Worm (Caenorhabditis elegans) whole organism, L3 larva: ENCODE measurements around the gene sdc-2.

Source experiments
- ZK546.5 ChIP-seq: sonication (generic microtip); optimal IDR thresholded peaks from 2 replicates; lab custom pipeline; 2017; ENCODE audit warnings: missing biosample characterization, missing genetic modification characterization
- aly-2 ChIP-seq: fragments of 150-350 bp; optimal IDR thresholded peaks from 2 replicates; lab custom pipeline; 2014; ENCODE audit warnings: missing biosample characterization, missing genetic modification characterization
- ceh-82 ChIP-seq: fragments of 150-350 bp; optimal IDR thresholded peaks from 2 replicates; lab custom pipeline; 2014; ENCODE audit warnings: missing biosample characterization, missing genetic modification characterization
- ceh-9 ChIP-seq: sonication (generic microtip); optimal IDR thresholded peaks from 2 replicates; lab custom pipeline; 2018; ENCODE audit warnings: missing biosample characterization, missing genetic modification characterization
- elt-2 ChIP-seq: sonication (generic microtip); optimal IDR thresholded peaks from 2 replicates; lab custom pipeline; 2016; ENCODE audit warnings: missing genetic modification reagents, mild to moderate bottlenecking, missing genetic modification characterization, missing compliant biosample characterization
- fkh-10 ChIP-seq: sonication (generic microtip); optimal IDR thresholded peaks from 2 replicates; lab custom pipeline; 2017; ENCODE audit warnings: missing biosample characterization, missing genetic modification reagents, missing genetic modification characterization
- fos-1 ChIP-seq: fragments of 150-350 bp; optimal IDR thresholded peaks from 2 replicates; lab custom pipeline; 2014; ENCODE audit warnings: missing biosample characterization, missing genetic modification characterization
- hmg-11 ChIP-seq: sonication (generic microtip); optimal IDR thresholded peaks from 2 replicates; lab custom pipeline; 2016; ENCODE audit warnings: missing genetic modification characterization, missing compliant biosample characterization
- lin-15B ChIP-seq: fragments of 150-350 bp; optimal IDR thresholded peaks from 2 replicates; lab custom pipeline; 2014; ENCODE audit warnings: missing biosample characterization, missing genetic modification characterization
- mdl-1 ChIP-seq: fragments of 150-350 bp; optimal IDR thresholded peaks from 2 replicates; lab custom pipeline; 2014; ENCODE audit warnings: missing biosample characterization, missing genetic modification characterization
- nfya-1 ChIP-seq: sonication (generic microtip); optimal IDR thresholded peaks from 2 replicates; lab custom pipeline; 2017; ENCODE audit warnings: missing genetic modification characterization, mild to moderate bottlenecking, missing compliant biosample characterization, antibody characterized with exemption, moderate library complexity; ENCODE audit not compliant: insufficient read depth
- nhr-11 ChIP-seq: fragments of 150-350 bp; optimal IDR thresholded peaks from 2 replicates; lab custom pipeline; 2014; ENCODE audit warnings: missing biosample characterization, missing genetic modification characterization
- snpc-4 ChIP-seq: fragments of 150-350 bp; optimal IDR thresholded peaks from 2 replicates; lab custom pipeline; 2014; ENCODE audit warnings: missing biosample characterization, missing genetic modification characterization
- ztf-4 ChIP-seq: fragments of 150-350 bp; optimal IDR thresholded peaks from 2 replicates; lab custom pipeline; 2014; ENCODE audit warnings: missing biosample characterization, missing genetic modification characterization

ce11 chrX:11500589-11500988, 21.9 kb upstream of the sdc-2 start:
- TF ChIP-seq aly-2 (no peak), ceh-9 (tag; lab: Kevin White, UChicago) (no peak), fkh-10 (GFP tag; lab: Kevin White, UChicago) (no peak), fos-1 (tag; lab: Kevin White, UChicago) (no peak), hmg-11 (tag; lab: Kevin White, UChicago) (no peak), nfya-1 (no peak), elt-2 (tag; lab: Kevin White, UChicago) (peak; percentile 76), ZK546.5 (no peak), lin-15B (no peak), ceh-82 (tag; lab: Kevin White, UChicago) (no peak), ztf-4 (no peak), mdl-1 (no peak), snpc-4 (tag; lab: Kevin White, UChicago) (no peak), nhr-11 (no peak)
